Worm (Caenorhabditis elegans) whole organism, L1 larva: Measurements from ENCODE around the gene clec-52.
A peak's percentile ranks its signal among the peaks of the same experiment; 100 is the strongest.

Experiments used
- fkh-10 ChIP-seq: sonication (generic microtip); optimal IDR thresholded peaks from 2 replicates; lab custom pipeline; 2017; ENCODE audit warnings: missing biosample characterization, missing genetic modification reagents, missing genetic modification characterization
- mef-2 ChIP-seq: fragments of 150-350 bp; optimal IDR thresholded peaks from 2 replicates; lab custom pipeline; 2014; ENCODE audit warnings: missing biosample characterization, missing genetic modification characterization
- snpc-4 ChIP-seq: fragments of 150-350 bp; optimal IDR thresholded peaks from 2 replicates; lab custom pipeline; 2014; ENCODE audit warnings: missing biosample characterization, missing genetic modification characterization

ce11 chrIV:8182566-8182965 is 14.0 kb upstream of the clec-52 start:
- TF ChIP-seq snpc-4: no peak
- peak; percentile 56 for TF ChIP-seq fkh-10 (GFP tag; lab: Kevin White, UChicago)
- no peak for TF ChIP-seq mef-2 (tag; lab: Kevin White, UChicago)
